Fruit fly (Drosophila melanogaster) whole organism, embryonic: ENCODE data around the gene dsx-c73A.

Source experiments
- Bgb ChIP-seq: fragments of 200-800 bp; sonication (Bioruptor generic); IDR thresholded peaks from 2 replicates; pipeline ENCODE4 v1.3.6; 2022; ENCODE audit warnings: missing biosample characterization, missing genetic modification characterization; ENCODE audit not compliant: partially characterized antibody
- CG10654 ChIP-seq: fragments of 200-800 bp; sonication (Bioruptor generic); optimal IDR thresholded peaks from 2 replicates; lab custom pipeline; 2016; ENCODE audit warnings: missing biosample characterization, missing genetic modification characterization
- CG11085 ChIP-seq: fragments of 200-800 bp; sonication (Bioruptor generic); IDR thresholded peaks from 2 replicates; pipeline ENCODE4 v1.3.6; 2022; ENCODE audit warnings: missing biosample characterization, missing genetic modification characterization
- CG11723 ChIP-seq: fragments of 200-800 bp; sonication (Bioruptor generic); optimal IDR thresholded peaks from 2 replicates; lab custom pipeline; 2017; ENCODE audit warnings: missing biosample characterization, mild to moderate bottlenecking, missing genetic modification characterization
- CG12071 ChIP-seq: fragments of 200-800 bp; sonication (Bioruptor generic); optimal IDR thresholded peaks from 3 replicates; lab custom pipeline; 2018; ENCODE audit warnings: missing biosample characterization, mild to moderate bottlenecking, missing genetic modification characterization
- CG1233 ChIP-seq: fragments of 200-800 bp; sonication (Bioruptor generic); optimal IDR thresholded peaks from 4 replicates; lab custom pipeline; 2018; ENCODE audit warnings: missing biosample characterization, mild to moderate bottlenecking, missing genetic modification characterization
- CG13287 ChIP-seq: fragments of 200-800 bp; sonication (Bioruptor generic); IDR thresholded peaks from 2 replicates; pipeline ENCODE4 v1.3.6; 2022; ENCODE audit warnings: missing biosample characterization, missing genetic modification characterization; ENCODE audit not compliant: partially characterized antibody
- CG14014 ChIP-seq: fragments of 200-800 bp; sonication (Bioruptor generic); IDR thresholded peaks from 2 replicates; pipeline ENCODE4 v1.3.6; 2022; ENCODE audit warnings: missing biosample characterization, missing genetic modification characterization
- CG2678 ChIP-seq: fragments of 200-800 bp; sonication (Bioruptor generic); optimal IDR thresholded peaks from 3 replicates; lab custom pipeline; 2019; ENCODE audit warnings: missing biosample characterization, mild to moderate bottlenecking, missing genetic modification characterization, moderate library complexity
- CG2712 ChIP-seq: fragments of 200-800 bp; optimal IDR thresholded peaks from 3 replicates; lab custom pipeline; 2019; ENCODE audit warnings: missing biosample characterization, mild to moderate bottlenecking, missing genetic modification characterization, moderate library complexity
- CG2875 ChIP-seq: fragments of 200-800 bp; sonication (Bioruptor generic); optimal IDR thresholded peaks from 2 replicates; lab custom pipeline; 2017; ENCODE audit warnings: missing biosample characterization, mild to moderate bottlenecking, missing genetic modification characterization, missing genetic modification reagents
- CG2889 ChIP-seq: fragments of 200-800 bp; sonication (Bioruptor generic); IDR thresholded peaks from 3 replicates; pipeline ENCODE4 v1.3.6; 2022; ENCODE audit warnings: missing biosample characterization, missing genetic modification characterization
- CG31441 ChIP-seq: fragments of 200-800 bp; sonication (Bioruptor generic); IDR thresholded peaks from 2 replicates; pipeline ENCODE4 v1.3.6; 2022; ENCODE audit warnings: missing biosample characterization, missing genetic modification characterization
- CG32772 ChIP-seq: fragments of 200-800 bp; sonication (Bioruptor generic); IDR thresholded peaks from 2 replicates; pipeline ENCODE4 v1.3.6; 2022; ENCODE audit warnings: missing biosample characterization, missing genetic modification characterization
- CG3838 ChIP-seq: fragments of 200-800 bp; sonication (Bioruptor generic); optimal IDR thresholded peaks from 3 replicates; lab custom pipeline; 2016; ENCODE audit warnings: missing biosample characterization, missing genetic modification characterization
- CG4360 ChIP-seq: fragments of 200-800 bp; sonication (Bioruptor generic); IDR thresholded peaks from 2 replicates; pipeline ENCODE4 v1.3.6; 2022; ENCODE audit warnings: missing biosample characterization, missing genetic modification characterization
- CG6689 ChIP-seq: fragments of 200-800 bp; sonication (Bioruptor generic); IDR thresholded peaks from 2 replicates; pipeline ENCODE4 v1.3.6; 2022; ENCODE audit warnings: missing biosample characterization, missing genetic modification characterization
- CG7357 ChIP-seq: fragments of 200-800 bp; sonication (Bioruptor generic); IDR thresholded peaks from 3 replicates; pipeline ENCODE4 v1.3.6; 2022; ENCODE audit warnings: missing biosample characterization, missing genetic modification characterization
- CG7839 ChIP-seq: fragments of 200-800 bp; sonication (Bioruptor generic); optimal IDR thresholded peaks from 3 replicates; lab custom pipeline; 2018; ENCODE audit warnings: missing biosample characterization, mild to moderate bottlenecking, missing genetic modification characterization, moderate library complexity
- CG8944 ChIP-seq: fragments of 200-800 bp; sonication (Bioruptor generic); optimal IDR thresholded peaks from 3 replicates; lab custom pipeline; 2016; ENCODE audit warnings: missing biosample characterization, missing genetic modification characterization
- CG9609 ChIP-seq: fragments of 200-800 bp; sonication (Bioruptor generic); optimal IDR thresholded peaks from 3 replicates; lab custom pipeline; 2016; ENCODE audit warnings: missing biosample characterization, missing genetic modification characterization
- Camta ChIP-seq: fragments of 200-800 bp; sonication (Bioruptor generic); optimal IDR thresholded peaks from 2 replicates; lab custom pipeline; 2016; ENCODE audit warnings: missing biosample characterization, missing genetic modification characterization
- D ChIP-seq, 2 experiments: fragments of 200-800 bp in 1 of 2; fragments of >200 bp in 1 of 2; sonication (Bioruptor generic) in 1 of 2; optimal IDR thresholded peaks; 2 replicates in 1 of 2; 3 replicates in 1 of 2; lab custom pipeline; 2017; ENCODE audit warnings: mild to moderate bottlenecking in 1 of 2, missing biosample characterization in 1 of 2, missing genetic modification characterization in 1 of 2, missing genetic modification reagents in 1 of 2
- Dad ChIP-seq: fragments of 200-800 bp; sonication (Bioruptor generic); optimal IDR thresholded peaks from 3 replicates; lab custom pipeline; 2016; ENCODE audit warnings: missing biosample characterization, missing genetic modification characterization
- Doc2 ChIP-seq: fragments of 200-800 bp; sonication (Bioruptor generic); IDR thresholded peaks from 2 replicates; pipeline ENCODE4 v1.3.6; 2022; ENCODE audit warnings: missing biosample characterization, missing genetic modification characterization
- Eip74EF ChIP-seq, 2 experiments: fragments of 200-800 bp in 1 of 2; fragments of >200 bp in 1 of 2; sonication (Bioruptor generic) in 1 of 2; optimal IDR thresholded peaks; 2 replicates each; lab custom pipeline; 2017 to 2019; ENCODE audit warnings: missing biosample characterization in 2 of 2, missing genetic modification characterization in 2 of 2, mild to moderate bottlenecking in 1 of 2, moderate library complexity in 1 of 2
- Fer1 ChIP-seq: fragments of 200-800 bp; sonication (Bioruptor generic); optimal IDR thresholded peaks from 2 replicates; lab custom pipeline; 2017; ENCODE audit warnings: missing biosample characterization, mild to moderate bottlenecking, missing genetic modification characterization
- HLH54F ChIP-seq: fragments of 200-800 bp; sonication (Bioruptor generic); optimal IDR thresholded peaks from 3 replicates; lab custom pipeline; 2016; ENCODE audit warnings: missing biosample characterization, missing genetic modification characterization
- Hr51 ChIP-seq, 2 experiments: fragments of 200-800 bp; sonication (Bioruptor generic); optimal IDR thresholded peaks; 2 replicates in 1 of 2; 3 replicates in 1 of 2; lab custom pipeline; 2016 to 2018; ENCODE audit warnings: missing biosample characterization in 2 of 2, missing genetic modification characterization in 2 of 2, mild to moderate bottlenecking in 1 of 2, moderate library complexity in 1 of 2
- Hr78 ChIP-seq, 2 experiments: fragments of 200-800 bp in 1 of 2; fragments of >200 bp in 1 of 2; sonication (Bioruptor generic) in 1 of 2; optimal IDR thresholded peaks; 2 replicates each; lab custom pipeline; 2017 to 2019; ENCODE audit warnings: missing biosample characterization in 2 of 2, missing genetic modification characterization in 2 of 2, mild to moderate bottlenecking in 1 of 2, moderate library complexity in 1 of 2
- Pdp1 ChIP-seq, 2 experiments: fragments of 200-800 bp; sonication (Bioruptor generic); optimal IDR thresholded peaks; 3 replicates each; lab custom pipeline; 2016; ENCODE audit warnings: missing biosample characterization in 2 of 2, missing genetic modification characterization in 2 of 2, mild to moderate bottlenecking in 1 of 2, moderate library complexity in 1 of 2
- Sin3A ChIP-seq: fragments of >200 bp; optimal IDR thresholded peaks from 2 replicates; lab custom pipeline; 2018
- Sox100B ChIP-seq: fragments of 200-800 bp; sonication (Bioruptor generic); optimal IDR thresholded peaks from 3 replicates; lab custom pipeline; 2018; ENCODE audit warnings: missing biosample characterization, mild to moderate bottlenecking, missing genetic modification characterization
- ara ChIP-seq: fragments of 200-800 bp; sonication (Bioruptor generic); IDR thresholded peaks from 2 replicates; pipeline ENCODE4 v1.3.6; 2022; ENCODE audit warnings: missing biosample characterization, missing genetic modification characterization
- chm ChIP-seq: fragments of 200-800 bp; sonication (Bioruptor generic); IDR thresholded peaks from 2 replicates; pipeline ENCODE4 v1.3.6; 2022; ENCODE audit warnings: missing biosample characterization, missing genetic modification characterization
- ems ChIP-seq: fragments of 200-800 bp; sonication (Bioruptor generic); optimal IDR thresholded peaks from 3 replicates; lab custom pipeline; 2016; ENCODE audit warnings: missing biosample characterization, missing genetic modification characterization
- ken ChIP-seq: fragments of 200-800 bp; sonication (Bioruptor generic); IDR thresholded peaks from 3 replicates; pipeline ENCODE4 v1.3.6; 2022; ENCODE audit warnings: missing biosample characterization, missing genetic modification characterization
- mirr ChIP-seq: fragments of 200-800 bp; sonication (Bioruptor generic); optimal IDR thresholded peaks from 3 replicates; lab custom pipeline; 2018; ENCODE audit warnings: missing biosample characterization, mild to moderate bottlenecking, missing genetic modification characterization
- nmo ChIP-seq: fragments of 200-800 bp; sonication (Bioruptor generic); optimal IDR thresholded peaks from 2 replicates; lab custom pipeline; 2018; ENCODE audit warnings: missing biosample characterization, mild to moderate bottlenecking, missing genetic modification characterization, moderate library complexity
- peb ChIP-seq: fragments of 200-800 bp; sonication (Bioruptor generic); IDR thresholded peaks from 2 replicates; pipeline ENCODE4 v1.3.6; 2022; ENCODE audit warnings: missing biosample characterization, missing genetic modification characterization
- phol ChIP-seq: fragments of 200-800 bp; sonication (Bioruptor generic); optimal IDR thresholded peaks from 3 replicates; lab custom pipeline; 2018; ENCODE audit warnings: missing biosample characterization, mild to moderate bottlenecking, missing genetic modification characterization, moderate library complexity
- repo ChIP-seq: fragments of 200-800 bp; sonication (Bioruptor generic); optimal IDR thresholded peaks from 2 replicates; lab custom pipeline; 2016; ENCODE audit warnings: missing biosample characterization, missing genetic modification characterization
- rib ChIP-seq: fragments of 200-800 bp; sonication (Bioruptor generic); IDR thresholded peaks from 2 replicates; pipeline ENCODE4 v1.3.6; 2022; ENCODE audit warnings: missing biosample characterization, missing genetic modification characterization
- salm ChIP-seq: fragments of 200-800 bp; sonication (Bioruptor generic); optimal IDR thresholded peaks from 2 replicates; lab custom pipeline; 2018; ENCODE audit warnings: missing biosample characterization, mild to moderate bottlenecking, missing genetic modification characterization
- sim ChIP-seq: fragments of 200-800 bp; sonication (Bioruptor generic); IDR thresholded peaks from 2 replicates; pipeline ENCODE4 v1.3.6; 2022; ENCODE audit warnings: missing biosample characterization, missing genetic modification characterization
- ssp ChIP-seq: fragments of 200-800 bp; sonication (Bioruptor generic); IDR thresholded peaks from 2 replicates; pipeline ENCODE4 v1.3.6; 2022; ENCODE audit warnings: missing biosample characterization, missing genetic modification characterization
- stc ChIP-seq: fragments of 200-800 bp; sonication (Bioruptor generic); IDR thresholded peaks from 2 replicates; pipeline ENCODE4 v1.3.6; 2022; ENCODE audit warnings: missing biosample characterization, missing genetic modification characterization
- tgo ChIP-seq: fragments of 200-800 bp; sonication (Bioruptor generic); IDR thresholded peaks from 3 replicates; pipeline ENCODE4 v1.3.6; 2022; ENCODE audit warnings: missing biosample characterization, missing genetic modification characterization
- vvl ChIP-seq: fragments of 200-800 bp; sonication (Bioruptor generic); IDR thresholded peaks from 2 replicates; pipeline ENCODE4 v1.3.6; 2022; ENCODE audit warnings: missing biosample characterization, missing genetic modification characterization
- wek ChIP-seq: fragments of 200-800 bp; sonication (Bioruptor generic); optimal IDR thresholded peaks from 3 replicates; lab custom pipeline; 2018; ENCODE audit warnings: missing biosample characterization, mild to moderate bottlenecking, missing genetic modification characterization, moderate library complexity

Gene dsx-c73A

dm6 chr3L:16486502-16486901 lies 34.7 kb upstream of the dsx-c73A start (continued):
- TF ChIP-seq CG6689 (peak; percentile 61), Doc2 (GFP tag; lab: Robert Waterston, UW) (no peak), CG2889 (GFP tag; lab: Robert Waterston, UW) (no peak), phol (tag; lab: Kevin White, UChicago) (peak; percentile 32), nmo (GFP tag; lab: Kevin White, UChicago) (peak; percentile 53), CG13287 (GFP tag; lab: Robert Waterston, UW) (no peak), CG32772 (GFP tag; lab: Robert Waterston, UW) (peak; percentile 33; the same call in 1 of the 2 replicates), mirr (GFP tag; lab: Kevin White, UChicago) (no peak), CG12071 (GFP tag; lab: Kevin White, UChicago) (no peak), ken (0 out of 3 replicates have a peak, but pooled peaks have one; percentile 22), CG14014 (GFP tag; lab: Robert Waterston, UW) (no peak), tgo (GFP tag; lab: Robert Waterston, UW) (peak; percentile 62; the same call in 2 of the 3 replicates), chm (0 out of 2 replicates have a peak, but pooled peaks have one; percentile 41), CG10654 (GFP tag; lab: Kevin White, UChicago) (no peak), Sox100B (GFP tag; lab: Kevin White, UChicago) (peak; percentile 35), CG7839 (tag; lab: Kevin White, UChicago) (peak; percentile 52), ara (peak; percentile 78; the same call in 1 of the 2 replicates), CG8944 (GFP tag; lab: Kevin White, UChicago) (no peak), ems (GFP tag; lab: Kevin White, UChicago) (no peak), peb (GFP tag; lab: Robert Waterston, UW) (peak; percentile 48; the same call in 1 of the 2 replicates), Dad (GFP tag; lab: Kevin White, UChicago) (no peak), CG11085 (GFP tag; lab: Robert Waterston, UW) (no peak), CG1233 (GFP tag; lab: Kevin White, UChicago) (peak; percentile 7), Sin3A (lab: Kevin White, UChicago) (no peak), CG7357 (GFP tag; lab: Robert Waterston, UW) (peak; percentile 17; the same call in 1 of the 3 replicates), Eip74EF (GFP tag; optimal IDR thresholded peaks at IDR 0.05; lab: Kevin White, UChicago) (peak in 1 of 2 experiments; percentile 74), CG2678 (tag; lab: Kevin White, UChicago) (peak; percentile 64), CG3838 (no peak), salm (peak; percentile 22), Camta (GFP tag; lab: Kevin White, UChicago) (no peak), HLH54F (GFP tag; lab: Kevin White, UChicago) (no peak), sim (GFP tag; lab: Robert Waterston, UW) (0 out of 2 replicates have a peak, but pooled peaks have one; percentile 24), CG2712 (tag; lab: Kevin White, UChicago) (peak; percentile 70), vvl (GFP tag; lab: Robert Waterston, UW) (peak; percentile 86), CG4360 (peak; percentile 42; the same call in 1 of the 2 replicates), stc (GFP tag; lab: Robert Waterston, UW) (peak; percentile 82), CG11723 (GFP tag; lab: Kevin White, UChicago) (no peak), CG2875 (GFP tag; lab: Kevin White, UChicago) (no peak), CG9609 (GFP tag; lab: Kevin White, UChicago) (no peak), wek (GFP tag; lab: Kevin White, UChicago) (no peak), CG31441 (GFP tag; lab: Robert Waterston, UW) (peak; percentile 51), Hr51 (GFP tag; optimal IDR thresholded peaks at IDR 0.05; lab: Kevin White, UChicago) (no peak), rib (GFP tag; lab: Robert Waterston, UW) (no peak), Bgb (GFP tag; lab: Robert Waterston, UW) (no peak), Hr78 (GFP tag; optimal IDR thresholded peaks at IDR 0.05; lab: Kevin White, UChicago) (peak in 1 of 2 experiments; percentile 1), repo (GFP tag; lab: Kevin White, UChicago) (no peak), Fer1 (GFP tag; lab: Kevin White, UChicago) (no peak), Pdp1 (GFP tag; optimal IDR thresholded peaks at IDR 0.05; lab: Kevin White, UChicago) (peak; percentile 35 to 39), ssp (0 out of 2 replicates have a peak, but pooled peaks have one; percentile 13), D (optimal IDR thresholded peaks at IDR 0.05; lab: Kevin White, UChicago) (no peak), D (GFP tag; optimal IDR thresholded peaks at IDR 0.05; lab: Kevin White, UChicago) (no peak)
